Fruit fly (Drosophila melanogaster): Measurements from ENCODE around the gene cal1.

cal1 gene

dm6 chr3R:17085029-17085807 is 2.9 kb upstream of the cal1 start, which contains the start of gene GckIII (continued):
- TF ChIP-seq zen2 (GFP tag; IDR thresholded peaks at IDR 0.05; ENCODE audit: partially characterized antibody) (peak; percentile 89), peb (GFP tag; IDR thresholded peaks at IDR 0.05) (no peak), Bgb (GFP tag; IDR thresholded peaks at IDR 0.05; ENCODE audit: partially characterized antibody) (peak; percentile 86), Mrtf (GFP tag; IDR thresholded peaks at IDR 0.05) (no peak), Dll (GFP tag; IDR thresholded peaks at IDR 0.05; ENCODE audit: partially characterized antibody) (peak; percentile 89), CG10462 (GFP tag; optimal IDR thresholded peaks at IDR 0.05) (no peak), Bteb2 (GFP tag; optimal IDR thresholded peaks at IDR 0.05) (no peak), CG34224 (GFP tag; IDR thresholded peaks at IDR 0.05; ENCODE audit: partially characterized antibody) (peak; percentile 93), Sry-δ (GFP tag; optimal IDR thresholded peaks at IDR 0.05) (peak; percentile 50), CG14014 (GFP tag; IDR thresholded peaks at IDR 0.05) (no peak), CG4617 (GFP tag; optimal IDR thresholded peaks at IDR 0.05; ENCODE audit: borderline replicate concordance) (peak; percentile 63), CG11560 (tag; IDR thresholded peaks at IDR 0.05) (peak; percentile 83; the same call in 2 of the 3 replicates), Lpt (GFP tag; optimal IDR thresholded peaks at IDR 0.05) (no peak), MESR4 (GFP tag; optimal IDR thresholded peaks at IDR 0.05) (peak; percentile 89), CG14667 (GFP tag; IDR thresholded peaks at IDR 0.05) (no peak), CG7963 (GFP tag; IDR thresholded peaks at IDR 0.05; ENCODE audit: partially characterized antibody) (peak; percentile 59; the same call in 2 of the 3 replicates), pzg (GFP tag; optimal IDR thresholded peaks at IDR 0.05) (peak; percentile 37), CG13287 (GFP tag; IDR thresholded peaks at IDR 0.05; ENCODE audit: partially characterized antibody) (peak; percentile 87), CG12769 (tag; optimal IDR thresholded peaks at IDR 0.05) (no peak), CG2129 (GFP tag; IDR thresholded peaks at IDR 0.05; ENCODE audit: partially characterized antibody) (peak; percentile 86), CG10267 (tag; optimal IDR thresholded peaks at IDR 0.05) (peak; percentile 55), grn (GFP tag; optimal IDR thresholded peaks at IDR 0.05) (peak; percentile 86), inv (GFP tag; IDR thresholded peaks at IDR 0.05; ENCODE audit: partially characterized antibody) (peak; percentile 70), CG8924 (tag; optimal IDR thresholded peaks at IDR 0.05) (peak; percentile 32), nmo (GFP tag; optimal IDR thresholded peaks at IDR 0.05) (peak; percentile 2), CG10979 (tag; optimal IDR thresholded peaks at IDR 0.05) (peak; percentile 2), CG14710 (tag; optimal IDR thresholded peaks at IDR 0.05) (peak; percentile 62), CoRest (tag; optimal IDR thresholded peaks at IDR 0.05) (peak; percentile 5), CG6791 (GFP tag; IDR thresholded peaks at IDR 0.05; ENCODE audit: partially characterized antibody) (peak; percentile 87), mld (GFP tag; IDR thresholded peaks at IDR 0.05; ENCODE audit: partially characterized antibody) (peak; percentile 87), CG2116 (GFP tag; optimal IDR thresholded peaks at IDR 0.05) (peak; percentile 62), sens (GFP tag) (peak; percentile 82), CG8388 (GFP tag; optimal IDR thresholded peaks at IDR 0.05) (no peak), MBD-R2 (GFP tag; IDR thresholded peaks at IDR 0.05) (peak; percentile 54), Sry-β (GFP tag; optimal IDR thresholded peaks at IDR 0.05) (peak; percentile 5), Trl (optimal IDR thresholded peaks at IDR 0.05) (no peak), Trl (GFP tag; optimal IDR thresholded peaks at IDR 0.05) (no peak), YL-1 (GFP tag; optimal IDR thresholded peaks at IDR 0.05) (peak; percentile 5), slp2 (GFP tag; optimal IDR thresholded peaks at IDR 0.05) (no peak), stwl (tag; optimal IDR thresholded peaks at IDR 0.05) (peak; percentile 59), Med (GFP tag) (peak; percentile 54), knrl (GFP tag; IDR thresholded peaks at IDR 0.05; ENCODE audit: partially characterized antibody) (peak; percentile 72; the same call in 2 of the 3 replicates), crp (GFP tag; optimal IDR thresholded peaks at IDR 0.05) (peak in 1 of 2 experiments; percentile 79), hbn (GFP tag; IDR thresholded peaks at IDR 0.05; ENCODE audit: partially characterized antibody) (peak; percentile 52), trem (tag; optimal IDR thresholded peaks at IDR 0.05) (peak; percentile 76)

Measured in whole organism, embryonic.